Worm (Caenorhabditis elegans): Measurements from ENCODE around the gene F13H8.2.

DNA sequence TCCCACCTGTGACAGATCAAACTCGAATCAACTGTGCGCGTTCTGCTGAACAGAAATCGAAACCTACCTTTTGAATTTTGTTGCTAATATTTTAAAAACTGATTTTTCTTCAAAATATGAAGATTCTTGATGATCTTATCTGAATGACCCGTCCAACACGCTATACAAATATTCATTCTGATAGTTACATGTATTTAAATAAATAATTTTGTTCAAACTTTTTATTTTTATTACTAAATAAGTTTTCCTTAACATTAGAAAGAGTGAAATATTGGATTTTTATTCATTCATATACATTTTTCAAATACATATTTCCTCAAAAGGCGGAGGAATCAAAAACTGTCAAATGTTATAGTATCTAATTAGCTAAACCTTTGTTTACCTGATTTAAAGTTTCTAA is 2.2 kb upstream of the F13H8.2 start, which contains the start of gene F13H8.8:
- no peak for TF ChIP-seq dve-1 (tag; optimal IDR thresholded peaks at IDR 0.05)
- TF ChIP-seq unc-55 (GFP tag; optimal IDR thresholded peaks at IDR 0.05): no peak
- TF ChIP-seq ceh-19 (GFP tag; optimal IDR thresholded peaks at IDR 0.05): no peak
- no peak for TF ChIP-seq elt-2 (tag; optimal IDR thresholded peaks at IDR 0.05)
- TF ChIP-seq madf-2 (tag; optimal IDR thresholded peaks at IDR 0.05): no peak
- TF ChIP-seq pha-4 (tag; optimal IDR thresholded peaks at IDR 0.05): no peak
- no peak for TF ChIP-seq ztf-16 (tag; optimal IDR thresholded peaks at IDR 0.05)
